Fruit fly (Drosophila melanogaster) whole organism, embryonic: ENCODE measurements around the gene Ir31a.

Source experiments
- Antp ChIP-seq: fragments of 200-800 bp; sonication (Bioruptor generic); optimal IDR thresholded peaks from 3 replicates; lab custom pipeline; 2016; ENCODE audit warnings: missing biosample characterization, missing genetic modification characterization
- Asciz ChIP-seq: fragments of 200-800 bp; sonication (Bioruptor generic); optimal IDR thresholded peaks from 2 replicates; lab custom pipeline; 2017; ENCODE audit warnings: missing biosample characterization, mild to moderate bottlenecking, missing genetic modification characterization, missing genetic modification reagents
- C15 ChIP-seq: fragments of 200-800 bp; sonication (Bioruptor generic); IDR thresholded peaks from 3 replicates; pipeline ENCODE4 v1.3.6; 2022; ENCODE audit warnings: missing biosample characterization, missing genetic modification characterization
- CG10267 ChIP-seq: fragments of 200-800 bp; sonication (Bioruptor generic); optimal IDR thresholded peaks from 2 replicates; lab custom pipeline; 2018; ENCODE audit warnings: missing biosample characterization, mild to moderate bottlenecking, missing genetic modification characterization, moderate library complexity
- CG10565 ChIP-seq: fragments of 200-800 bp; sonication (Bioruptor generic); optimal IDR thresholded peaks from 3 replicates; lab custom pipeline; 2016; ENCODE audit warnings: missing biosample characterization, mild to moderate bottlenecking, missing genetic modification characterization
- CG12744 ChIP-seq: fragments of 200-800 bp; sonication (Bioruptor generic); optimal IDR thresholded peaks from 2 replicates; lab custom pipeline; 2016; ENCODE audit warnings: missing biosample characterization, missing genetic modification characterization
- CG13894 ChIP-seq: fragments of 200-800 bp; sonication (Bioruptor generic); optimal IDR thresholded peaks from 3 replicates; lab custom pipeline; 2018; ENCODE audit warnings: missing biosample characterization, mild to moderate bottlenecking, missing genetic modification characterization, moderate library complexity
- CG14050 ChIP-seq: fragments of 200-800 bp; sonication (Bioruptor generic); IDR thresholded peaks from 3 replicates; pipeline ENCODE4 v1.3.6; 2022; ENCODE audit warnings: missing biosample characterization, missing genetic modification characterization
- CG15269 ChIP-seq: fragments of 200-800 bp; sonication (Bioruptor generic); optimal IDR thresholded peaks from 2 replicates; lab custom pipeline; 2018; ENCODE audit warnings: missing biosample characterization, mild to moderate bottlenecking, missing genetic modification characterization, moderate library complexity
- CG15514 ChIP-seq: fragments of 200-800 bp; sonication (Bioruptor generic); optimal IDR thresholded peaks from 3 replicates; lab custom pipeline; 2017; ENCODE audit warnings: missing biosample characterization, missing genetic modification characterization, mild to moderate bottlenecking, moderate library complexity, missing genetic modification reagents
- CG15696 ChIP-seq: fragments of 200-800 bp; sonication (Bioruptor generic); optimal IDR thresholded peaks from 2 replicates; lab custom pipeline; 2019; ENCODE audit warnings: missing biosample characterization, mild to moderate bottlenecking, missing genetic modification characterization, moderate library complexity
- CG2116 ChIP-seq: fragments of 200-800 bp; sonication (Bioruptor generic); optimal IDR thresholded peaks from 3 replicates; lab custom pipeline; 2018; ENCODE audit warnings: missing biosample characterization, mild to moderate bottlenecking, missing genetic modification characterization
- CG2129 ChIP-seq: fragments of 200-800 bp; sonication (Bioruptor generic); IDR thresholded peaks from 2 replicates; pipeline ENCODE4 v1.3.6; 2022; ENCODE audit warnings: missing biosample characterization, missing genetic modification characterization; ENCODE audit not compliant: partially characterized antibody
- CG3838 ChIP-seq: fragments of 200-800 bp; sonication (Bioruptor generic); optimal IDR thresholded peaks from 3 replicates; lab custom pipeline; 2016; ENCODE audit warnings: missing biosample characterization, missing genetic modification characterization
- CG42726 ChIP-seq: fragments of 200-800 bp; sonication (Bioruptor generic); IDR thresholded peaks from 2 replicates; pipeline ENCODE4 v1.3.6; 2022; ENCODE audit warnings: missing biosample characterization, missing genetic modification characterization; ENCODE audit not compliant: partially characterized antibody
- CG6791 ChIP-seq: fragments of 200-800 bp; sonication (Bioruptor generic); IDR thresholded peaks from 3 replicates; pipeline ENCODE4 v1.3.6; 2022; ENCODE audit warnings: missing biosample characterization, missing genetic modification characterization; ENCODE audit not compliant: partially characterized antibody
- D ChIP-seq, 2 experiments: fragments of 200-800 bp in 1 of 2; fragments of >200 bp in 1 of 2; sonication (Bioruptor generic) in 1 of 2; optimal IDR thresholded peaks; 2 replicates in 1 of 2; 3 replicates in 1 of 2; lab custom pipeline; 2017; ENCODE audit warnings: mild to moderate bottlenecking in 1 of 2, missing biosample characterization in 1 of 2, missing genetic modification characterization in 1 of 2, missing genetic modification reagents in 1 of 2
- Dbx ChIP-seq: fragments of 200-800 bp; sonication (Bioruptor generic); IDR thresholded peaks from 3 replicates; pipeline ENCODE4 v1.3.6; 2022; ENCODE audit warnings: missing biosample characterization, missing genetic modification characterization
- Eip74EF ChIP-seq, 2 experiments: fragments of 200-800 bp in 1 of 2; fragments of >200 bp in 1 of 2; sonication (Bioruptor generic) in 1 of 2; optimal IDR thresholded peaks; 2 replicates each; lab custom pipeline; 2017 to 2019; ENCODE audit warnings: missing biosample characterization in 2 of 2, missing genetic modification characterization in 2 of 2, mild to moderate bottlenecking in 1 of 2, moderate library complexity in 1 of 2
- Ets97D ChIP-seq: fragments of 200-800 bp; sonication (Bioruptor generic); optimal IDR thresholded peaks from 3 replicates; lab custom pipeline; 2016; ENCODE audit warnings: missing biosample characterization, missing genetic modification characterization
- Hr3 ChIP-seq: fragments of 200-800 bp; sonication (Bioruptor generic); optimal IDR thresholded peaks from 3 replicates; lab custom pipeline; 2016; ENCODE audit warnings: missing biosample characterization, missing genetic modification characterization
- Lpt ChIP-seq: fragments of >200 bp; optimal IDR thresholded peaks from 2 replicates; lab custom pipeline; 2018; ENCODE audit warnings: missing biosample characterization, missing genetic modification characterization
- Mes4 ChIP-seq: fragments of 200-800 bp; sonication (Bioruptor generic); optimal IDR thresholded peaks from 2 replicates; lab custom pipeline; 2016; ENCODE audit warnings: missing biosample characterization, missing genetic modification characterization
- NC2α ChIP-seq: fragments of 200-800 bp; sonication (Bioruptor generic); optimal IDR thresholded peaks from 2 replicates; lab custom pipeline; 2016; ENCODE audit warnings: missing biosample characterization, missing genetic modification characterization
- abd-A ChIP-seq: fragments of 200-800 bp; sonication (Bioruptor generic); optimal IDR thresholded peaks from 3 replicates; lab custom pipeline; 2019; ENCODE audit warnings: missing biosample characterization, mild to moderate bottlenecking, missing genetic modification characterization, moderate library complexity
- da ChIP-seq: fragments of 200-800 bp; sonication (Bioruptor generic); optimal IDR thresholded peaks from 2 replicates; lab custom pipeline; 2016; ENCODE audit warnings: missing biosample characterization, missing genetic modification characterization
- disco-r ChIP-seq: fragments of 200-800 bp; sonication (Bioruptor generic); optimal IDR thresholded peaks from 2 replicates; lab custom pipeline; 2016; ENCODE audit warnings: missing biosample characterization, missing genetic modification characterization
- ewg ChIP-seq: fragments of 200-800 bp; sonication (Bioruptor generic); optimal IDR thresholded peaks from 3 replicates; lab custom pipeline; 2017; ENCODE audit warnings: mild to moderate bottlenecking, missing biosample characterization, missing genetic modification reagents, missing genetic modification characterization
- fd102C ChIP-seq: fragments of 200-800 bp; sonication (Bioruptor generic); optimal IDR thresholded peaks from 2 replicates; lab custom pipeline; 2018; ENCODE audit warnings: missing biosample characterization, mild to moderate bottlenecking, missing genetic modification characterization, moderate library complexity
- fd3F ChIP-seq: fragments of 200-800 bp; sonication (Bioruptor generic); optimal IDR thresholded peaks from 2 replicates; lab custom pipeline; 2018; ENCODE audit warnings: missing biosample characterization, mild to moderate bottlenecking, missing genetic modification characterization, moderate library complexity
- fd64A ChIP-seq: fragments of 200-800 bp; sonication (Bioruptor generic); optimal IDR thresholded peaks from 3 replicates; lab custom pipeline; 2018; ENCODE audit warnings: missing biosample characterization, mild to moderate bottlenecking, missing genetic modification characterization
- fd96Cb ChIP-seq: fragments of 200-800 bp; sonication (Bioruptor generic); optimal IDR thresholded peaks from 2 replicates; lab custom pipeline; 2018; ENCODE audit warnings: missing biosample characterization, mild to moderate bottlenecking, missing genetic modification characterization, moderate library complexity
- fru ChIP-seq: fragments of >200 bp; optimal IDR thresholded peaks from 2 replicates; lab custom pipeline; 2017
- grn ChIP-seq: fragments of 200-800 bp; sonication (Bioruptor generic); optimal IDR thresholded peaks from 3 replicates; lab custom pipeline; 2017; ENCODE audit warnings: missing biosample characterization, missing genetic modification characterization
- hb ChIP-seq: fragments of 200-800 bp; sonication (Bioruptor generic); IDR thresholded peaks from 3 replicates; pipeline ENCODE4 v1.3.6; 2022; ENCODE audit warnings: missing biosample characterization, missing genetic modification characterization; ENCODE audit not compliant: partially characterized antibody
- her ChIP-seq: fragments of 200-800 bp; sonication (Bioruptor generic); optimal IDR thresholded peaks from 2 replicates; lab custom pipeline; 2016; ENCODE audit warnings: missing biosample characterization, missing genetic modification characterization
- ken ChIP-seq: fragments of 200-800 bp; sonication (Bioruptor generic); IDR thresholded peaks from 3 replicates; pipeline ENCODE4 v1.3.6; 2022; ENCODE audit warnings: missing biosample characterization, missing genetic modification characterization
- lbe ChIP-seq: fragments of 200-800 bp; sonication (Bioruptor generic); optimal IDR thresholded peaks from 2 replicates; lab custom pipeline; 2016; ENCODE audit warnings: missing biosample characterization, mild to moderate bottlenecking, missing genetic modification characterization
- nau ChIP-seq: fragments of 200-800 bp; sonication (Bioruptor generic); optimal IDR thresholded peaks from 3 replicates; lab custom pipeline; 2017; ENCODE audit warnings: missing biosample characterization, mild to moderate bottlenecking, missing genetic modification characterization, missing genetic modification reagents
- pho ChIP-seq: fragments of 200-800 bp; sonication (Bioruptor generic); optimal IDR thresholded peaks from 2 replicates; lab custom pipeline; 2016; ENCODE audit warnings: missing biosample characterization, missing genetic modification characterization
- pzg ChIP-seq: fragments of 200-800 bp; sonication (Bioruptor generic); optimal IDR thresholded peaks from 3 replicates; lab custom pipeline; 2018; ENCODE audit warnings: missing biosample characterization, mild to moderate bottlenecking, missing genetic modification characterization, moderate library complexity
- repo ChIP-seq: fragments of 200-800 bp; sonication (Bioruptor generic); optimal IDR thresholded peaks from 2 replicates; lab custom pipeline; 2016; ENCODE audit warnings: missing biosample characterization, missing genetic modification characterization
- stc ChIP-seq: fragments of 200-800 bp; sonication (Bioruptor generic); IDR thresholded peaks from 2 replicates; pipeline ENCODE4 v1.3.6; 2022; ENCODE audit warnings: missing biosample characterization, missing genetic modification characterization
- twi ChIP-seq: fragments of 200-800 bp; optimal IDR thresholded peaks from 2 replicates; lab custom pipeline; 2019; ENCODE audit warnings: missing biosample characterization, mild to moderate bottlenecking, missing genetic modification characterization, moderate library complexity
- unc-4 ChIP-seq: fragments of 200-800 bp; sonication (Bioruptor generic); IDR thresholded peaks from 2 replicates; pipeline ENCODE4 v1.3.6; 2022; ENCODE audit warnings: missing biosample characterization, missing genetic modification characterization; ENCODE audit not compliant: partially characterized antibody
- usp ChIP-seq: fragments of >200 bp; optimal IDR thresholded peaks from 2 replicates; lab custom pipeline; 2017; ENCODE audit warnings: missing biosample characterization, missing genetic modification characterization
- yki ChIP-seq: fragments of >200 bp; optimal IDR thresholded peaks from 3 replicates; lab custom pipeline; 2018
- z ChIP-seq: fragments of 200-800 bp; sonication (Bioruptor generic); IDR thresholded peaks from 3 replicates; pipeline ENCODE4 v1.3.6; 2022; ENCODE audit warnings: missing biosample characterization, missing genetic modification characterization
- zen2 ChIP-seq: fragments of 200-800 bp; sonication (Bioruptor generic); IDR thresholded peaks from 3 replicates; pipeline ENCODE4 v1.3.6; 2022; ENCODE audit warnings: missing biosample characterization, missing genetic modification characterization; ENCODE audit not compliant: partially characterized antibody

Ir31a gene

dm6 chr2L:10430802-10431476 lies 25.6 kb downstream of the Ir31a start, which contains the start of the genes Bug22 and TfIIB (continued):
- no peak for TF ChIP-seq repo (GFP tag; lab: Kevin White, UChicago)
- no peak for TF ChIP-seq yki (lab: Kevin White, UChicago)
- peak; percentile 69 for TF ChIP-seq pho (GFP tag; lab: Kevin White, UChicago)
- peak; percentile 58 for TF ChIP-seq Mes4
- TF ChIP-seq ewg (GFP tag; lab: Kevin White, UChicago) = peak; percentile 49
- peak; percentile 71 for TF ChIP-seq CG15514 (GFP tag; lab: Kevin White, UChicago)
- TF ChIP-seq fd3F (GFP tag; lab: Kevin White, UChicago) = peak; percentile 61
- TF ChIP-seq CG6791 = peak; percentile 22; the same call in 1 of the 3 replicates
- no peak for TF ChIP-seq CG15269 (tag; lab: Kevin White, UChicago)
- TF ChIP-seq CG15696 = peak; percentile 56
- TF ChIP-seq her (GFP tag; lab: Kevin White, UChicago) = peak; percentile 25
- TF ChIP-seq Lpt (GFP tag; lab: Kevin White, UChicago) = no peak
- no peak for TF ChIP-seq C15
- no peak for TF ChIP-seq CG3838 (GFP tag; lab: Kevin White, UChicago)
- no peak for TF ChIP-seq CG13894
- no peak for TF ChIP-seq fd64A
- TF ChIP-seq CG2116 (GFP tag; lab: Kevin White, UChicago) = peak; percentile 75
- TF ChIP-seq grn (GFP tag; lab: Kevin White, UChicago) = no peak
- peak; percentile 53 for TF ChIP-seq pzg (GFP tag; lab: Kevin White, UChicago)
- TF ChIP-seq ken = peak; percentile 70; the same call in 2 of the 3 replicates
- no peak for TF ChIP-seq CG42726 (GFP tag; lab: Robert Waterston, UW)
- TF ChIP-seq fd102C (GFP tag; lab: Kevin White, UChicago) = no peak
- no peak for TF ChIP-seq disco-r
- no peak for TF ChIP-seq D (optimal IDR thresholded peaks at IDR 0.05; lab: Kevin White, UChicago)
- peak; percentile 23 for TF ChIP-seq D (GFP tag; optimal IDR thresholded peaks at IDR 0.05; lab: Kevin White, UChicago)
- peak; percentile 70 for TF ChIP-seq Ets97D (GFP tag; lab: Kevin White, UChicago)
- TF ChIP-seq CG10267 = peak; percentile 56
- peak; percentile 3 for TF ChIP-seq nau (GFP tag; lab: Kevin White, UChicago)
- TF ChIP-seq twi (tag; lab: Kevin White, UChicago) = peak; percentile 32
- peak; percentile 73 for TF ChIP-seq Hr3 (GFP tag; lab: Kevin White, UChicago)
- TF ChIP-seq usp (GFP tag; lab: Kevin White, UChicago) = no peak
- no peak for TF ChIP-seq CG14050 (GFP tag; lab: Robert Waterston, UW)
- peak; percentile 26 for TF ChIP-seq CG12744 (GFP tag; lab: Kevin White, UChicago)
- no peak for TF ChIP-seq CG10565
- TF ChIP-seq Dbx (GFP tag; lab: Robert Waterston, UW) = peak; percentile 66; the same call in 2 of the 3 replicates
- TF ChIP-seq stc (GFP tag; lab: Robert Waterston, UW) = peak; percentile 65
- TF ChIP-seq zen2 (GFP tag; lab: Robert Waterston, UW) = no peak
- TF ChIP-seq fd96Cb = peak; percentile 29
- TF ChIP-seq fru = no peak
- TF ChIP-seq hb (GFP tag; lab: Robert Waterston, UW) = no peak
- peak; percentile 31 for TF ChIP-seq lbe (GFP tag; lab: Kevin White, UChicago)
- TF ChIP-seq NC2α = no peak
- no peak; the same call in 1 of the 2 replicates for TF ChIP-seq unc-4 (GFP tag; lab: Robert Waterston, UW)
- TF ChIP-seq Antp (GFP tag; lab: Kevin White, UChicago) = peak; percentile 71
- TF ChIP-seq z (GFP tag; lab: Robert Waterston, UW) = no peak
- TF ChIP-seq da (GFP tag; lab: Kevin White, UChicago) = no peak
- no peak for TF ChIP-seq CG2129 (GFP tag; lab: Robert Waterston, UW)
- no peak for TF ChIP-seq abd-A (tag; lab: Kevin White, UChicago)
- peak; percentile 37 for TF ChIP-seq Asciz
- peak in 1 of 2 experiments; percentile 56 for TF ChIP-seq Eip74EF (GFP tag; optimal IDR thresholded peaks at IDR 0.05; lab: Kevin White, UChicago)
